Fruit fly (Drosophila melanogaster) whole organism, embryonic: Measurements from ENCODE around the gene Mondo.

ENCODE experiments used
- ATbp ChIP-seq: fragments of 200-800 bp; sonication (Bioruptor generic); optimal IDR thresholded peaks from 2 replicates; lab custom pipeline; 2017; ENCODE audit warnings: missing biosample characterization, mild to moderate bottlenecking, missing genetic modification characterization, missing genetic modification reagents
- Blimp-1 ChIP-seq: fragments of 200-800 bp; sonication (Bioruptor generic); optimal IDR thresholded peaks from 3 replicates; lab custom pipeline; 2018; ENCODE audit warnings: missing biosample characterization, missing genetic modification characterization, mild to moderate bottlenecking, moderate library complexity, missing genetic modification reagents
- CG1024 ChIP-seq: fragments of 200-800 bp; sonication (Bioruptor generic); IDR thresholded peaks from 2 replicates; pipeline ENCODE4 v1.3.6; 2022; ENCODE audit warnings: missing biosample characterization, missing genetic modification characterization
- CG10979 ChIP-seq: fragments of 200-800 bp; sonication (Bioruptor generic); optimal IDR thresholded peaks from 2 replicates; lab custom pipeline; 2018; ENCODE audit warnings: missing biosample characterization, mild to moderate bottlenecking, missing genetic modification characterization, moderate library complexity
- CG11696 ChIP-seq: fragments of 200-800 bp; sonication (Bioruptor generic); IDR thresholded peaks from 2 replicates; pipeline ENCODE4 v1.3.6; 2022; ENCODE audit warnings: missing biosample characterization, missing genetic modification characterization
- CG1602 ChIP-seq: fragments of 200-800 bp; sonication (Bioruptor generic); optimal IDR thresholded peaks from 3 replicates; lab custom pipeline; 2016; ENCODE audit warnings: missing biosample characterization, missing genetic modification characterization
- CG1647 ChIP-seq: fragments of 200-800 bp; sonication (Bioruptor generic); optimal IDR thresholded peaks from 3 replicates; lab custom pipeline; 2016; ENCODE audit warnings: missing biosample characterization, missing genetic modification characterization
- CG16779 ChIP-seq: fragments of 200-800 bp; sonication (Bioruptor generic); IDR thresholded peaks from 2 replicates; pipeline ENCODE4 v1.3.6; 2022; ENCODE audit warnings: missing biosample characterization, missing genetic modification characterization
- CG16815 ChIP-seq: fragments of 200-800 bp; sonication (Bioruptor generic); optimal IDR thresholded peaks from 3 replicates; lab custom pipeline; 2017; ENCODE audit warnings: missing biosample characterization, mild to moderate bottlenecking, missing genetic modification characterization
- CG17359 ChIP-seq: fragments of 200-800 bp; sonication (Bioruptor generic); optimal IDR thresholded peaks from 3 replicates; lab custom pipeline; 2018; ENCODE audit warnings: missing biosample characterization, mild to moderate bottlenecking, missing genetic modification characterization, moderate library complexity
- CG17361 ChIP-seq: fragments of 200-800 bp; sonication (Bioruptor generic); IDR thresholded peaks from 3 replicates; pipeline ENCODE4 v1.3.6; 2022; ENCODE audit warnings: missing biosample characterization, missing genetic modification characterization
- CG17385 ChIP-seq: fragments of 200-800 bp; sonication (Bioruptor generic); optimal IDR thresholded peaks from 3 replicates; lab custom pipeline; 2018; ENCODE audit warnings: missing biosample characterization, mild to moderate bottlenecking, missing genetic modification characterization
- CG17829 ChIP-seq: fragments of 200-800 bp; optimal IDR thresholded peaks from 2 replicates; lab custom pipeline; 2019; ENCODE audit warnings: missing biosample characterization, mild to moderate bottlenecking, missing genetic modification characterization, moderate library complexity
- CG18262 ChIP-seq: fragments of 200-800 bp; optimal IDR thresholded peaks from 3 replicates; lab custom pipeline; 2019; ENCODE audit warnings: missing biosample characterization, mild to moderate bottlenecking, missing genetic modification characterization, moderate library complexity
- CG42726 ChIP-seq: fragments of 200-800 bp; sonication (Bioruptor generic); IDR thresholded peaks from 2 replicates; pipeline ENCODE4 v1.3.6; 2022; ENCODE audit warnings: missing biosample characterization, missing genetic modification characterization; ENCODE audit not compliant: partially characterized antibody
- CG4328 ChIP-seq: fragments of 200-800 bp; sonication (Bioruptor generic); optimal IDR thresholded peaks from 3 replicates; lab custom pipeline; 2017; ENCODE audit warnings: missing biosample characterization, missing genetic modification reagents, missing genetic modification characterization
- CG4404 ChIP-seq: fragments of 200-800 bp; sonication (Bioruptor generic); IDR thresholded peaks from 2 replicates; pipeline ENCODE4 v1.3.6; 2022; ENCODE audit warnings: missing biosample characterization, missing genetic modification characterization
- CG4617 ChIP-seq: fragments of 200-800 bp; sonication (Bioruptor generic); optimal IDR thresholded peaks from 3 replicates; lab custom pipeline; 2016; ENCODE audit warnings: missing biosample characterization, missing genetic modification characterization, borderline replicate concordance
- CG5245 ChIP-seq: fragments of 200-800 bp; sonication (Bioruptor generic); optimal IDR thresholded peaks from 3 replicates; lab custom pipeline; 2016; ENCODE audit warnings: missing biosample characterization, missing genetic modification characterization
- CG5953 ChIP-seq: fragments of 200-800 bp; sonication (Bioruptor generic); IDR thresholded peaks from 2 replicates; pipeline ENCODE4 v1.3.6; 2022; ENCODE audit warnings: missing biosample characterization, missing genetic modification characterization
- Camta ChIP-seq: fragments of 200-800 bp; sonication (Bioruptor generic); optimal IDR thresholded peaks from 2 replicates; lab custom pipeline; 2016; ENCODE audit warnings: missing biosample characterization, missing genetic modification characterization
- Dll ChIP-seq: fragments of 200-800 bp; sonication (Bioruptor generic); IDR thresholded peaks from 4 replicates; pipeline ENCODE4 v1.3.6; 2022; ENCODE audit warnings: missing biosample characterization, missing genetic modification characterization; ENCODE audit not compliant: partially characterized antibody
- Dref ChIP-seq: fragments of 200-800 bp; sonication (Bioruptor generic); IDR thresholded peaks from 2 replicates; pipeline ENCODE4 v1.3.6; 2022; ENCODE audit warnings: missing biosample characterization, missing genetic modification characterization
- GATAe ChIP-seq: fragments of 200-800 bp; sonication (Bioruptor generic); conservative IDR thresholded peaks from 2 replicates; pipeline ENCODE4 v1.3.6; 2022; ENCODE audit warnings: missing biosample characterization, missing genetic modification characterization
- HLH3B ChIP-seq: fragments of 200-800 bp; sonication (Bioruptor generic); IDR thresholded peaks from 2 replicates; pipeline ENCODE4 v1.3.6; 2022; ENCODE audit warnings: missing biosample characterization, missing genetic modification characterization
- Jarid2 ChIP-seq: fragments of 200-800 bp; sonication (Bioruptor generic); optimal IDR thresholded peaks from 3 replicates; lab custom pipeline; 2017; ENCODE audit warnings: mild to moderate bottlenecking, missing biosample characterization, missing genetic modification reagents, missing genetic modification characterization
- Lhr ChIP-seq: fragments of 200-800 bp; sonication (Bioruptor generic); optimal IDR thresholded peaks from 3 replicates; lab custom pipeline; 2017; ENCODE audit warnings: mild to moderate bottlenecking, missing biosample characterization, missing genetic modification reagents, missing genetic modification characterization
- MBD-R2 ChIP-seq: fragments of 200-800 bp; sonication (Bioruptor generic); IDR thresholded peaks from 2 replicates; pipeline ENCODE4 v1.3.6; 2022; ENCODE audit warnings: missing biosample characterization, missing genetic modification characterization
- Med ChIP-seq: fragments of 200-800 bp; sonication (Bioruptor generic); peaks from one replicate; lab custom pipeline; 2016; ENCODE audit warnings: missing biosample characterization, missing genetic modification characterization, mild to moderate bottlenecking, inconsistent platforms, moderate library complexity
- Xbp1 ChIP-seq: fragments of 200-800 bp; sonication (Bioruptor generic); optimal IDR thresholded peaks from 3 replicates; lab custom pipeline; 2016; ENCODE audit warnings: missing biosample characterization, mild to moderate bottlenecking, missing genetic modification characterization
- bab2 ChIP-seq: fragments of 200-800 bp; sonication (Bioruptor generic); optimal IDR thresholded peaks from 2 replicates; lab custom pipeline; 2016; ENCODE audit warnings: missing biosample characterization, missing genetic modification characterization
- bsh ChIP-seq, 2 experiments: fragments of 200-800 bp; sonication (Bioruptor generic); optimal IDR thresholded peaks; 2 replicates each; lab custom pipeline; 2017 to 2018; ENCODE audit warnings: mild to moderate bottlenecking in 2 of 2, missing biosample characterization in 2 of 2, missing genetic modification characterization in 2 of 2, moderate library complexity in 1 of 2
- chn ChIP-seq: fragments of 200-800 bp; sonication (Bioruptor generic); optimal IDR thresholded peaks from 2 replicates; lab custom pipeline; 2016; ENCODE audit warnings: missing biosample characterization, missing genetic modification characterization
- en ChIP-seq: fragments of 200-800 bp; sonication (Bioruptor generic); optimal IDR thresholded peaks from 2 replicates; lab custom pipeline; 2016; ENCODE audit warnings: missing biosample characterization, missing genetic modification characterization
- fd96Cb ChIP-seq: fragments of 200-800 bp; sonication (Bioruptor generic); optimal IDR thresholded peaks from 2 replicates; lab custom pipeline; 2018; ENCODE audit warnings: missing biosample characterization, mild to moderate bottlenecking, missing genetic modification characterization, moderate library complexity
- hkb ChIP-seq, 2 experiments: fragments of 200-800 bp in 1 of 2; fragments of >200 bp in 1 of 2; sonication (Bioruptor generic) in 1 of 2; IDR thresholded peaks in 1 of 2; optimal IDR thresholded peaks in 1 of 2; 2 replicates each; pipeline versions ENCODE4 v1.3.6 to Lab custom; 2017 to 2022; ENCODE audit warnings: missing biosample characterization in 1 of 2, missing genetic modification characterization in 1 of 2
- kni ChIP-seq: fragments of 200-800 bp; sonication (Bioruptor generic); optimal IDR thresholded peaks from 3 replicates; lab custom pipeline; 2017; ENCODE audit warnings: mild to moderate bottlenecking, missing biosample characterization, missing genetic modification reagents, missing genetic modification characterization
- lab ChIP-seq: fragments of 200-800 bp; sonication (Bioruptor generic); optimal IDR thresholded peaks from 3 replicates; lab custom pipeline; 2017; ENCODE audit warnings: missing biosample characterization, missing genetic modification characterization, mild to moderate bottlenecking, moderate library complexity, missing genetic modification reagents
- mam ChIP-seq: fragments of 200-800 bp; sonication (Bioruptor generic); optimal IDR thresholded peaks from 3 replicates; lab custom pipeline; 2016; ENCODE audit warnings: missing biosample characterization, missing genetic modification characterization
- mirr ChIP-seq: fragments of 200-800 bp; sonication (Bioruptor generic); optimal IDR thresholded peaks from 3 replicates; lab custom pipeline; 2018; ENCODE audit warnings: missing biosample characterization, mild to moderate bottlenecking, missing genetic modification characterization
- nerfin-1 ChIP-seq: fragments of 200-800 bp; sonication (Bioruptor generic); optimal IDR thresholded peaks from 3 replicates; lab custom pipeline; 2019; ENCODE audit warnings: missing biosample characterization, mild to moderate bottlenecking, missing genetic modification characterization, moderate library complexity
- salm ChIP-seq: fragments of 200-800 bp; sonication (Bioruptor generic); optimal IDR thresholded peaks from 2 replicates; lab custom pipeline; 2018; ENCODE audit warnings: missing biosample characterization, mild to moderate bottlenecking, missing genetic modification characterization
- sim ChIP-seq: fragments of 200-800 bp; sonication (Bioruptor generic); IDR thresholded peaks from 2 replicates; pipeline ENCODE4 v1.3.6; 2022; ENCODE audit warnings: missing biosample characterization, missing genetic modification characterization
- slbo ChIP-seq: fragments of 200-800 bp; sonication (Bioruptor generic); IDR thresholded peaks from 2 replicates; pipeline ENCODE4 v1.3.6; 2022; ENCODE audit warnings: missing biosample characterization, missing genetic modification characterization
- stc ChIP-seq: fragments of 200-800 bp; sonication (Bioruptor generic); IDR thresholded peaks from 2 replicates; pipeline ENCODE4 v1.3.6; 2022; ENCODE audit warnings: missing biosample characterization, missing genetic modification characterization
- twi ChIP-seq: fragments of 200-800 bp; optimal IDR thresholded peaks from 2 replicates; lab custom pipeline; 2019; ENCODE audit warnings: missing biosample characterization, mild to moderate bottlenecking, missing genetic modification characterization, moderate library complexity
- usp ChIP-seq: fragments of >200 bp; optimal IDR thresholded peaks from 2 replicates; lab custom pipeline; 2017; ENCODE audit warnings: missing biosample characterization, missing genetic modification characterization
- vnd ChIP-seq: fragments of 200-800 bp; sonication (Bioruptor generic); IDR thresholded peaks from 3 replicates; pipeline ENCODE4 v1.3.6; 2022; ENCODE audit warnings: missing biosample characterization, missing genetic modification characterization; ENCODE audit not compliant: partially characterized antibody

The Mondo gene

dm6 chr2L:21309754-21310426 is at the start of gene Mondo (continued):
- TF ChIP-seq CG17361 (GFP tag; lab: Robert Waterston, UW), result peak; percentile 79; the same call in 2 of the 3 replicates
- peak; percentile 28 for TF ChIP-seq CG17359 (tag; lab: Kevin White, UChicago)
- no peak for TF ChIP-seq Camta
- TF ChIP-seq salm (tag; lab: Kevin White, UChicago), result no peak
- 0 out of 2 replicates have a peak, but pooled peaks have one; percentile 25 for TF ChIP-seq CG42726
- no peak for TF ChIP-seq CG1602 (GFP tag; lab: Kevin White, UChicago)
- peak; percentile 55 for TF ChIP-seq slbo
- TF ChIP-seq Dll (GFP tag; lab: Robert Waterston, UW), result 0 out of 4 replicates have a peak, but pooled peaks have one; percentile 10
- peak; percentile 52 for TF ChIP-seq CG18262 (tag; lab: Kevin White, UChicago)
- TF ChIP-seq CG17385 (GFP tag; lab: Kevin White, UChicago), result peak; percentile 34
- no peak for TF ChIP-seq en
- peak; percentile 24 for TF ChIP-seq CG4617
- no peak for TF ChIP-seq Dref (GFP tag; lab: Robert Waterston, UW)
- peak; percentile 42; the same call in 1 of the 2 replicates for TF ChIP-seq stc (GFP tag; lab: Robert Waterston, UW)
- TF ChIP-seq fd96Cb (tag; lab: Kevin White, UChicago), result peak; percentile 36
- peak; percentile 16 for TF ChIP-seq mam (GFP tag; lab: Kevin White, UChicago)
- TF ChIP-seq bab2 (GFP tag; lab: Kevin White, UChicago), result peak; percentile 17
- no peak for TF ChIP-seq CG1024
- TF ChIP-seq CG1647 (GFP tag; lab: Kevin White, UChicago), result no peak
- no peak for TF ChIP-seq ATbp
- peak; percentile 28 for TF ChIP-seq mirr (GFP tag; lab: Kevin White, UChicago)
- no peak for TF ChIP-seq CG11696 (GFP tag; lab: Robert Waterston, UW)
- no peak for TF ChIP-seq CG5245 (GFP tag; lab: Kevin White, UChicago)
- peak; percentile 6 for TF ChIP-seq CG17829 (tag; lab: Kevin White, UChicago)
- no peak for TF ChIP-seq CG5953
- TF ChIP-seq chn (GFP tag; lab: Kevin White, UChicago), result no peak
- no peak for TF ChIP-seq nerfin-1 (tag; lab: Kevin White, UChicago)
- TF ChIP-seq MBD-R2, result peak; percentile 58
- TF ChIP-seq twi (tag; lab: Kevin White, UChicago), result peak; percentile 19
- peak; percentile 50; the same call in 1 of the 2 replicates for TF ChIP-seq CG4404 (GFP tag; lab: Robert Waterston, UW)
- TF ChIP-seq HLH3B (GFP tag; lab: Robert Waterston, UW), result 0 out of 2 replicates have a peak, but pooled peaks have one; percentile 35
- peak; percentile 9 for TF ChIP-seq CG4328 (GFP tag; lab: Kevin White, UChicago)
- TF ChIP-seq GATAe (GFP tag; lab: Robert Waterston, UW), result peak; percentile 33; the same call in 1 of the 2 replicates
- TF ChIP-seq vnd, result no peak
- peak; percentile 16 for TF ChIP-seq CG16815 (GFP tag; lab: Kevin White, UChicago)
- TF ChIP-seq Lhr (GFP tag; lab: Kevin White, UChicago), result peak; percentile 39
- TF ChIP-seq hkb (optimal IDR thresholded peaks at IDR 0.05; lab: Kevin White, UChicago), result no peak
- no peak for TF ChIP-seq hkb (GFP tag; IDR thresholded peaks at IDR 0.05; lab: Robert Waterston, UW)
- no peak for TF ChIP-seq kni (GFP tag; lab: Kevin White, UChicago)
- no peak for TF ChIP-seq Jarid2 (GFP tag; lab: Kevin White, UChicago)
- peak; percentile 6 for TF ChIP-seq CG10979 (tag; lab: Kevin White, UChicago)
- TF ChIP-seq CG16779 (GFP tag; lab: Robert Waterston, UW), result 0 out of 2 replicates have a peak, but pooled peaks have one; percentile 5
- no peak for TF ChIP-seq sim (GFP tag; lab: Robert Waterston, UW)
- peak; percentile 89 for TF ChIP-seq Med
- TF ChIP-seq bsh (GFP tag; optimal IDR thresholded peaks at IDR 0.05; lab: Kevin White, UChicago), result peak in 1 of 2 experiments; percentile 31
- TF ChIP-seq usp (GFP tag; lab: Kevin White, UChicago), result no peak
- no peak for TF ChIP-seq Blimp-1 (GFP tag; lab: Kevin White, UChicago)
- TF ChIP-seq Xbp1 (GFP tag; lab: Kevin White, UChicago), result no peak
- TF ChIP-seq lab (GFP tag; lab: Kevin White, UChicago), result peak; percentile 33
